Fruit fly (Drosophila melanogaster) Kc167 (cell line): ENCODE data around the gene Tlk.

Experiments used
- h ChIP-seq: fragments of >200 bp; optimal IDR thresholded peaks from 3 replicates; lab custom pipeline; 2018; ENCODE audit warnings: missing external identifiers
- psq ChIP-seq: fragments of >200 bp; optimal IDR thresholded peaks from 2 replicates; lab custom pipeline; 2017; ENCODE audit warnings: missing external identifiers

- no peak for TF ChIP-seq psq (lab: Kevin White, UChicago)
- no peak for TF ChIP-seq h (lab: Kevin White, UChicago)
Observed at dm6 chrX:3676469-3677155, 43.2 kb upstream of the Tlk start.
